Worm (Caenorhabditis elegans) whole organism, early embryonic: Measurements from ENCODE around the gene fntb-1.

Source experiments
- B0310.2 ChIP-seq: sonication (generic microtip); optimal IDR thresholded peaks from 2 replicates; lab custom pipeline; 2016; ENCODE audit warnings: mild to moderate bottlenecking, missing genetic modification characterization, missing compliant biosample characterization
- F13C5.2 ChIP-seq: sonication (generic microtip); optimal IDR thresholded peaks from 2 replicates; lab custom pipeline; 2017; ENCODE audit warnings: mild to moderate bottlenecking, missing genetic modification characterization, inconsistent platforms, missing compliant biosample characterization
- aly-1 ChIP-seq: sonication (generic microtip); optimal IDR thresholded peaks from 2 replicates; lab custom pipeline; 2016; ENCODE audit warnings: missing genetic modification characterization, missing compliant biosample characterization
- ama-1 ChIP-seq: fragments of 150-350 bp; optimal IDR thresholded peaks from 2 replicates; lab custom pipeline; 2014
- ceh-13 ChIP-seq: fragments of 200-800 bp; sonication (Bioruptor generic); optimal IDR thresholded peaks from 2 replicates; lab custom pipeline; 2018; ENCODE audit warnings: mild to moderate bottlenecking, missing genetic modification characterization, missing compliant biosample characterization
- ceh-36 ChIP-seq: sonication (generic microtip); optimal IDR thresholded peaks from 2 replicates; lab custom pipeline; 2016; ENCODE audit warnings: missing genetic modification characterization, inconsistent platforms, missing compliant biosample characterization
- ets-7 ChIP-seq: sonication (generic microtip); optimal IDR thresholded peaks from 2 replicates; lab custom pipeline; 2016; ENCODE audit warnings: missing genotype, missing genetic modification characterization, missing compliant biosample characterization
- flt-1 ChIP-seq: fragments of 200-800 bp; sonication (Bioruptor generic); IDR thresholded peaks from 2 replicates; pipeline ENCODE4 v1.3.6; 2022; ENCODE audit warnings: missing genetic modification characterization, missing compliant biosample characterization
- hmbx-1 ChIP-seq: sonication (generic microtip); optimal IDR thresholded peaks from 2 replicates; lab custom pipeline; 2016; ENCODE audit warnings: mild to moderate bottlenecking, missing genetic modification characterization, missing compliant biosample characterization
- hmg-4 ChIP-seq: fragments of 200-800 bp; sonication (Bioruptor generic); optimal IDR thresholded peaks from 2 replicates; lab custom pipeline; 2018; ENCODE audit warnings: mild to moderate bottlenecking, missing genetic modification characterization, missing compliant biosample characterization
- hnd-1 ChIP-seq: sonication (generic microtip); optimal IDR thresholded peaks from 2 replicates; lab custom pipeline; 2016; ENCODE audit warnings: missing genetic modification characterization, missing compliant biosample characterization
- pes-1 ChIP-seq: fragments of 200-800 bp; sonication (Bioruptor generic); IDR thresholded peaks from 2 replicates; pipeline ENCODE4 v1.3.6; 2022; ENCODE audit warnings: missing genetic modification reagents, missing genetic modification characterization, missing compliant biosample characterization
- scrt-1 ChIP-seq: fragments of 200-800 bp; sonication (Bioruptor generic); IDR thresholded peaks from 2 replicates; pipeline ENCODE4 v1.3.6; 2022; ENCODE audit warnings: missing genetic modification characterization, missing compliant biosample characterization
- sea-1 ChIP-seq: fragments of 200-800 bp; sonication (Bioruptor generic); conservative IDR thresholded peaks from 2 replicates; pipeline ENCODE4 v1.3.6; 2022; ENCODE audit warnings: missing genetic modification characterization, missing compliant biosample characterization
- tbx-11 ChIP-seq: fragments of 200-800 bp; sonication (Bioruptor generic); IDR thresholded peaks from 2 replicates; pipeline ENCODE4 v1.3.6; 2022; ENCODE audit warnings: missing genetic modification characterization, missing compliant biosample characterization
- tbx-37 ChIP-seq: fragments of 200-800 bp; sonication (Bioruptor generic); conservative IDR thresholded peaks from 2 replicates; pipeline ENCODE4 v1.3.6; 2022; ENCODE audit warnings: missing genetic modification reagents, missing genetic modification characterization, missing compliant biosample characterization
- tra-4 ChIP-seq: sonication (generic microtip); optimal IDR thresholded peaks from 2 replicates; lab custom pipeline; 2017; ENCODE audit warnings: missing genetic modification characterization, missing compliant biosample characterization

Gene fntb-1

ce11 chrV:14447240-14447763 is at the start of gene fntb-1, which contains the start of gene dlat-1:
fntb-1 (plus strand) TSS chrV:14447651.
dlat-1 (minus strand) TSS chrV:14447290.
- no peak for TF ChIP-seq ceh-13 (GFP tag; lab: Kevin White, UChicago)
- no peak for TF ChIP-seq ets-7
- TF ChIP-seq flt-1 (GFP tag; lab: Robert Waterston, UW) = no peak
- no peak for TF ChIP-seq hmg-4 (GFP tag; lab: Kevin White, UChicago)
- no peak for TF ChIP-seq ceh-36 (tag; lab: Kevin White, UChicago)
- TF ChIP-seq pes-1 (GFP tag; lab: Robert Waterston, UW) = no peak
- TF ChIP-seq hmbx-1 (tag; lab: Kevin White, UChicago) = no peak
- TF ChIP-seq tbx-11 = no peak
- TF ChIP-seq sea-1 (GFP tag; lab: Robert Waterston, UW) = no peak
- no peak for TF ChIP-seq aly-1
- TF ChIP-seq B0310.2 (tag; lab: Kevin White, UChicago) = no peak
- TF ChIP-seq tra-4 (tag; lab: Kevin White, UChicago) = no peak
- TF ChIP-seq F13C5.2 (tag; lab: Kevin White, UChicago) = no peak
- no peak for TF ChIP-seq ama-1 (lab: Kevin White, UChicago)
- no peak for TF ChIP-seq hnd-1
- no peak for TF ChIP-seq tbx-37 (GFP tag; lab: Robert Waterston, UW)
- TF ChIP-seq scrt-1 (GFP tag; lab: Robert Waterston, UW) = no peak

- TF ChIP-seq tra-4 (tag; lab: Kevin White, UChicago) (no peak), ceh-36 (tag; lab: Kevin White, UChicago) (no peak), hmg-4 (GFP tag; lab: Kevin White, UChicago) (no peak), ets-7 (no peak), hmbx-1 (tag; lab: Kevin White, UChicago) (no peak), scrt-1 (GFP tag; lab: Robert Waterston, UW) (no peak), tbx-11 (no peak), tbx-37 (GFP tag; lab: Robert Waterston, UW) (no peak), B0310.2 (tag; lab: Kevin White, UChicago) (no peak), F13C5.2 (tag; lab: Kevin White, UChicago) (no peak), ama-1 (lab: Kevin White, UChicago) (no peak), hnd-1 (no peak), aly-1 (no peak), flt-1 (GFP tag; lab: Robert Waterston, UW) (no peak), sea-1 (GFP tag; lab: Robert Waterston, UW) (no peak), ceh-13 (GFP tag; lab: Kevin White, UChicago) (no peak), pes-1 (GFP tag; lab: Robert Waterston, UW) (no peak)
These were observed 41.8 kb upstream of the fntb-1 start for ce11 chrV:14405647-14406046.

- TF ChIP-seq sea-1 (GFP tag; lab: Robert Waterston, UW) (no peak), tra-4 (tag; lab: Kevin White, UChicago) (no peak), flt-1 (GFP tag; lab: Robert Waterston, UW) (no peak), F13C5.2 (tag; lab: Kevin White, UChicago) (no peak), pes-1 (GFP tag; lab: Robert Waterston, UW) (no peak), aly-1 (no peak), ceh-13 (GFP tag; lab: Kevin White, UChicago) (no peak), B0310.2 (tag; lab: Kevin White, UChicago) (no peak), ceh-36 (tag; lab: Kevin White, UChicago) (no peak), tbx-37 (GFP tag; lab: Robert Waterston, UW) (no peak), ama-1 (lab: Kevin White, UChicago) (no peak), hmbx-1 (tag; lab: Kevin White, UChicago) (no peak), scrt-1 (GFP tag; lab: Robert Waterston, UW) (no peak), hmg-4 (GFP tag; lab: Kevin White, UChicago) (no peak)
These were observed 38.7 kb upstream of the fntb-1 start, which contains the start of gene gnrr-2 for ce11 chrV:14408774-14409173. gnrr-2 (plus strand) TSS chrV:14409074.

ce11 chrV:14409905-14410304 is 37.5 kb upstream of the fntb-1 start:
- TF ChIP-seq ceh-36 (tag; lab: Kevin White, UChicago) (no peak), sea-1 (GFP tag; lab: Robert Waterston, UW) (no peak), B0310.2 (tag; lab: Kevin White, UChicago) (no peak), tra-4 (tag; lab: Kevin White, UChicago) (no peak), hnd-1 (no peak), aly-1 (no peak), hmbx-1 (tag; lab: Kevin White, UChicago) (no peak), hmg-4 (GFP tag; lab: Kevin White, UChicago) (no peak), tbx-37 (GFP tag; lab: Robert Waterston, UW) (no peak), tbx-11 (no peak), F13C5.2 (tag; lab: Kevin White, UChicago) (no peak), ets-7 (no peak), ama-1 (lab: Kevin White, UChicago) (no peak), ceh-13 (GFP tag; lab: Kevin White, UChicago) (no peak), scrt-1 (GFP tag; lab: Robert Waterston, UW) (no peak)

ce11 chrV:14411989-14412388 is 35.5 kb upstream of the fntb-1 start:
- TF ChIP-seq flt-1 (GFP tag; lab: Robert Waterston, UW) (no peak), ceh-13 (GFP tag; lab: Kevin White, UChicago) (no peak), tbx-37 (GFP tag; lab: Robert Waterston, UW) (no peak), sea-1 (GFP tag; lab: Robert Waterston, UW) (no peak), ets-7 (no peak), B0310.2 (tag; lab: Kevin White, UChicago) (no peak), ceh-36 (tag; lab: Kevin White, UChicago) (no peak), aly-1 (no peak), hnd-1 (no peak), ama-1 (lab: Kevin White, UChicago) (no peak), tbx-11 (no peak), scrt-1 (GFP tag; lab: Robert Waterston, UW) (no peak), hmbx-1 (tag; lab: Kevin White, UChicago) (no peak), F13C5.2 (tag; lab: Kevin White, UChicago) (no peak), pes-1 (GFP tag; lab: Robert Waterston, UW) (no peak), tra-4 (tag; lab: Kevin White, UChicago) (no peak), hmg-4 (GFP tag; lab: Kevin White, UChicago) (no peak)

ce11 chrV:14414032-14414431 is 33.4 kb upstream of the fntb-1 start:
- TF ChIP-seq tbx-37 (GFP tag; lab: Robert Waterston, UW) (no peak), ets-7 (no peak), B0310.2 (tag; lab: Kevin White, UChicago) (no peak), hmg-4 (GFP tag; lab: Kevin White, UChicago) (no peak), tra-4 (tag; lab: Kevin White, UChicago) (no peak), hmbx-1 (tag; lab: Kevin White, UChicago) (no peak), ceh-13 (GFP tag; lab: Kevin White, UChicago) (no peak), sea-1 (GFP tag; lab: Robert Waterston, UW) (no peak), ceh-36 (tag; lab: Kevin White, UChicago) (no peak)
